Fruit fly (Drosophila melanogaster): ENCODE data around the gene Mur11Da.

dm6 chrX:13004779-13005178, 37.1 kb downstream of the Mur11Da start, which contains the start of gene CG15719:
- TF ChIP-seq CG7045 (GFP tag; optimal IDR thresholded peaks at IDR 0.05) (no peak), cnc (optimal IDR thresholded peaks at IDR 0.05) (no peak), CG7101 (tag; optimal IDR thresholded peaks at IDR 0.05) (no peak)

Measured in whole organism, adult.